Worm (Caenorhabditis elegans) whole organism, late embryonic: Measurements from ENCODE around the gene Y45G5AM.7.

Experiments
- C08G9.2 ChIP-seq: sonication (generic microtip); optimal IDR thresholded peaks from 2 replicates; lab custom pipeline; 2016; ENCODE audit warnings: mild to moderate bottlenecking, missing genetic modification characterization, moderate library complexity, missing compliant biosample characterization
- K09A11.1 ChIP-seq: sonication (generic microtip); optimal IDR thresholded peaks from 2 replicates; lab custom pipeline; 2017; ENCODE audit warnings: antibody characterized with exemption, mild to moderate bottlenecking, missing genetic modification characterization, missing compliant biosample characterization; ENCODE audit not compliant: insufficient read depth
- T23F11.4 ChIP-seq: fragments of 200-800 bp; sonication (Bioruptor generic); optimal IDR thresholded peaks from 2 replicates; lab custom pipeline; 2018; ENCODE audit warnings: mild to moderate bottlenecking, missing genetic modification characterization, missing compliant biosample characterization
- ahr-1 ChIP-seq: sonication (generic microtip); optimal IDR thresholded peaks from 2 replicates; lab custom pipeline; 2016; ENCODE audit warnings: missing genetic modification characterization, missing compliant biosample characterization
- ama-1 ChIP-seq: fragments of 150-350 bp; optimal IDR thresholded peaks from 2 replicates; lab custom pipeline; 2014
- ceh-14 ChIP-seq: sonication (generic microtip); optimal IDR thresholded peaks from 2 replicates; lab custom pipeline; 2016; ENCODE audit warnings: missing genotype, missing genetic modification characterization, missing compliant biosample characterization
- ceh-18 ChIP-seq: sonication (generic microtip); optimal IDR thresholded peaks from 2 replicates; lab custom pipeline; 2016; ENCODE audit warnings: missing genetic modification characterization, missing compliant biosample characterization
- ceh-22 ChIP-seq: sonication (generic microtip); optimal IDR thresholded peaks from 2 replicates; lab custom pipeline; 2017; ENCODE audit warnings: missing biosample characterization, missing genetic modification characterization
- ceh-24 ChIP-seq: sonication (generic microtip); optimal IDR thresholded peaks from 2 replicates; lab custom pipeline; 2016; ENCODE audit warnings: mild to moderate bottlenecking, missing genetic modification characterization, missing compliant biosample characterization
- ceh-30 ChIP-seq: fragments of 150-350 bp; optimal IDR thresholded peaks from 2 replicates; lab custom pipeline; 2014; ENCODE audit warnings: missing biosample characterization, missing genetic modification characterization
- ceh-31 ChIP-seq: sonication (generic microtip); optimal IDR thresholded peaks from 2 replicates; lab custom pipeline; 2016; ENCODE audit warnings: missing genetic modification characterization, missing compliant biosample characterization
- ceh-34 ChIP-seq: sonication (generic microtip); optimal IDR thresholded peaks from 2 replicates; lab custom pipeline; 2016; ENCODE audit warnings: mild to moderate bottlenecking, missing genetic modification characterization, missing compliant biosample characterization
- ceh-48 ChIP-seq: sonication (generic microtip); optimal IDR thresholded peaks from 2 replicates; lab custom pipeline; 2016; ENCODE audit warnings: missing genetic modification characterization, inconsistent platforms, missing compliant biosample characterization
- che-1 ChIP-seq: sonication (generic microtip); optimal IDR thresholded peaks from 2 replicates; lab custom pipeline; 2016; ENCODE audit warnings: mild to moderate bottlenecking, missing genetic modification characterization, missing compliant biosample characterization
- dmd-4 ChIP-seq: sonication (generic microtip); optimal IDR thresholded peaks from 2 replicates; lab custom pipeline; 2016; ENCODE audit warnings: borderline replicate concordance, missing genetic modification characterization, missing compliant biosample characterization
- dve-1 ChIP-seq: sonication (generic microtip); optimal IDR thresholded peaks from 2 replicates; lab custom pipeline; 2017; ENCODE audit warnings: antibody characterized with exemption, mild to moderate bottlenecking, missing genetic modification characterization, missing compliant biosample characterization
- eyg-1 ChIP-seq: sonication (generic microtip); optimal IDR thresholded peaks from 2 replicates; lab custom pipeline; 2016; ENCODE audit warnings: missing genotype, missing genetic modification characterization, missing compliant biosample characterization
- fkh-10 ChIP-seq: fragments of 150-350 bp; optimal IDR thresholded peaks from 2 replicates; lab custom pipeline; 2014; ENCODE audit warnings: missing biosample characterization, missing genetic modification reagents, missing genetic modification characterization
- hlh-15 ChIP-seq: sonication (generic microtip); optimal IDR thresholded peaks from 2 replicates; lab custom pipeline; 2016; ENCODE audit warnings: missing genetic modification characterization, missing compliant biosample characterization
- hlh-8 ChIP-seq: sonication (generic microtip); optimal IDR thresholded peaks from 2 replicates; lab custom pipeline; 2016; ENCODE audit warnings: missing genotype, missing genetic modification characterization, missing compliant biosample characterization
- lin-11 ChIP-seq: fragments of 200-800 bp; sonication (Bioruptor generic); optimal IDR thresholded peaks from 2 replicates; lab custom pipeline; 2018; ENCODE audit warnings: mild to moderate bottlenecking, missing genetic modification characterization, missing compliant biosample characterization
- mec-3 ChIP-seq: sonication (generic microtip); optimal IDR thresholded peaks from 2 replicates; lab custom pipeline; 2016; ENCODE audit warnings: borderline replicate concordance, missing genetic modification characterization, missing compliant biosample characterization
- nhr-11 ChIP-seq: fragments of 150-350 bp; optimal IDR thresholded peaks from 2 replicates; lab custom pipeline; 2014; ENCODE audit warnings: missing biosample characterization, missing genetic modification characterization
- npax-4 ChIP-seq: sonication (generic microtip); optimal IDR thresholded peaks from 2 replicates; lab custom pipeline; 2016; ENCODE audit warnings: missing genetic modification characterization, missing compliant biosample characterization
- odd-2 ChIP-seq: sonication (generic microtip); optimal IDR thresholded peaks from 2 replicates; lab custom pipeline; 2017; ENCODE audit warnings: antibody characterized with exemption, mild to moderate bottlenecking, missing genetic modification characterization, missing compliant biosample characterization
- ref-2 ChIP-seq: sonication (generic microtip); optimal IDR thresholded peaks from 2 replicates; lab custom pipeline; 2016; ENCODE audit warnings: missing genetic modification characterization, missing compliant biosample characterization
- rnt-1 ChIP-seq: sonication (generic microtip); optimal IDR thresholded peaks from 2 replicates; lab custom pipeline; 2016; ENCODE audit warnings: missing genetic modification characterization, missing compliant biosample characterization
- sdc-2 ChIP-seq: sonication (generic microtip); optimal IDR thresholded peaks from 2 replicates; lab custom pipeline; 2016; ENCODE audit warnings: missing genotype, missing genetic modification characterization, missing compliant biosample characterization
- sox-2 ChIP-seq: fragments of 200-800 bp; sonication (Bioruptor generic); IDR thresholded peaks from 2 replicates; pipeline ENCODE4 v1.3.6; 2022; ENCODE audit warnings: missing genetic modification reagents, missing genetic modification characterization, missing compliant biosample characterization
- sox-4 ChIP-seq: sonication (generic microtip); optimal IDR thresholded peaks from 2 replicates; lab custom pipeline; 2017; ENCODE audit warnings: mild to moderate bottlenecking, missing genetic modification characterization, inconsistent platforms, missing compliant biosample characterization
- syd-9 ChIP-seq: sonication (generic microtip); optimal IDR thresholded peaks from 2 replicates; lab custom pipeline; 2016; ENCODE audit warnings: mild to moderate bottlenecking, missing genetic modification characterization, moderate library complexity, missing compliant biosample characterization
- ttx-3 ChIP-seq: sonication (generic microtip); optimal IDR thresholded peaks from 2 replicates; lab custom pipeline; 2016; ENCODE audit warnings: missing genetic modification reagents, missing genetic modification characterization, missing compliant biosample characterization
- unc-3 ChIP-seq, 2 experiments: fragments of 200-800 bp in 1 of 2; sonication (Bioruptor generic) in 1 of 2; sonication (generic microtip) in 1 of 2; conservative IDR thresholded peaks in 1 of 2; optimal IDR thresholded peaks in 1 of 2; 2 replicates each; pipeline versions ENCODE4 v1.3.6 to Lab custom; 2016 to 2022; ENCODE audit warnings: missing compliant biosample characterization in 2 of 2, missing genetic modification characterization in 2 of 2, missing genetic modification reagents in 1 of 2
- unc-86 ChIP-seq: sonication (generic microtip); optimal IDR thresholded peaks from 2 replicates; lab custom pipeline; 2016; ENCODE audit warnings: missing genetic modification characterization, missing compliant biosample characterization
- ztf-16 ChIP-seq: sonication (generic microtip); optimal IDR thresholded peaks from 2 replicates; lab custom pipeline; 2017; ENCODE audit warnings: missing genetic modification characterization, missing compliant biosample characterization

The Y45G5AM.7 gene

DNA sequence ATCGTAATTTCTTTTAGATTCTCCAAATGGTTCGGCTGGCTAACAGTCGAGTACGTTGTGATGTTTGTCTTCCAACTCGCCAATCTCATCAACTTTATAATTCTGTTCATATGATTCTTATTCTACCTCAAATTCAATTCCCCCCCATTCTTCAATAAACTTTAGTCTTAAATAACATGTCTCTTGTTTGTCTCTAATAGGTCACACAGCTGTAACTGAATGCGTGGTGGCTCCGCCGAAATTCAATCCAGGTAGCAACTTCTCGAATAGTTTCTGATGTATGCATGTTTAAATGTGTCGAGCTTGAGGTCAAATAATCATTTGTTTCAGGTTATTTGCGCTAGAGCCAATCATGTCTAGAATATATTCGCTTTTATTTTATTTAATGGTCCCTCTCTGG, 31.4 kb downstream of the Y45G5AM.7 start, which contains the start of gene lgc-29:
TSS of gene lgc-29 (plus strand) at position 301 of the 400 bp plus-strand sequence.
- TF ChIP-seq ahr-1 (tag; lab: Kevin White, UChicago) (no peak), K09A11.1 (no peak), ceh-24 (tag; lab: Kevin White, UChicago) (no peak), nhr-11 (tag; lab: Kevin White, UChicago) (no peak), fkh-10 (no peak)

DNA sequence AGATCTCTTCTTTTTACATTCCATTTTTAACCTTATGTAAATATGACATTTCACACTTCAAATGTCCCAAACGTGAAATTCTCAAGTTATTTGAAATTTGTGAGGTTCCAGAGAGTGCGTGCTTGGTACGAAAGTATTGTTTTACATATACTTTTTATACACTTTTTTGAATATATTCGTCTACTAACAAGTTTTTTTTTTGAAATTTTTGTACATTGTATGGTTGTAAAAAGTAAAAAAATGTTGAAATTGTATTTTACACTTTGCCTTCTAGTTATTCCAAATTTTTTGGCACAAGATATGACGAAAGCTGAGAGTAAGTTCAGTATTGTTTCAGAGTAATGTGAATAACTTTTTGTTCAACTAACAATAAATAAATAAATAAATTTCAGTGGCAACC, 35.3 kb downstream of the Y45G5AM.7 start, which contains the start of gene lgc-1:
TSS of gene lgc-1 (plus strand) at position 301 of the 400 bp plus-strand sequence.
- no peak for TF ChIP-seq unc-3 (GFP tag; conservative IDR thresholded peaks at IDR 0.05; lab: Robert Waterston, UW)
- no peak for TF ChIP-seq unc-3 (tag; optimal IDR thresholded peaks at IDR 0.05; lab: Kevin White, UChicago)
- no peak for TF ChIP-seq ceh-34
- TF ChIP-seq fkh-10, result no peak
- TF ChIP-seq T23F11.4 (GFP tag; lab: Kevin White, UChicago), result no peak
- no peak for TF ChIP-seq ttx-3 (tag; lab: Kevin White, UChicago)

DNA sequence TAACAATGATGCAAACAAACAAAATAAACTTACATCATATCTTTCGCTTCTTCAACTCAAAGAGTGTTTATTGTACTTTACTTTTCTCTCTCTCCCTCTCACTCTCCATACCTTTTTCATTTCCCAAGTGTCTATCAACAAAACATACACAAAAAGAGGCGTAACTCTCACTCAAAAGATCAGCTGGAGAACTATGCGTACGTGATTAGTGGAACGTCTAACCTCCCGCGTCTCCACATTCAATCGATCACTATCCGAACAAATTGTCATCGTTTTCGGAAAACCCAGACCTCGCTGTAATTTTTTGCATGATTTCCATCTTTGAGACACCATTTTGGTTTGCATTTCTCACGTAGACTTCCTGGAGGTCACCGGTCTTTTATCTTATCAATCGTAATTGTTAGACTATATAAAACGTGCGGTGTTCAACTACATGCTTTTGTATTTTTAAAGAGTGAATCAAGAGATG, 38.5 kb downstream of the Y45G5AM.7 start, which contains the start of gene nhr-57:
TSS of gene nhr-57 (plus strand) at position 419 of the 469 bp plus-strand sequence.
- TF ChIP-seq dve-1 (tag; lab: Kevin White, UChicago) (peak; percentile 19), hlh-15 (no peak)

DNA sequence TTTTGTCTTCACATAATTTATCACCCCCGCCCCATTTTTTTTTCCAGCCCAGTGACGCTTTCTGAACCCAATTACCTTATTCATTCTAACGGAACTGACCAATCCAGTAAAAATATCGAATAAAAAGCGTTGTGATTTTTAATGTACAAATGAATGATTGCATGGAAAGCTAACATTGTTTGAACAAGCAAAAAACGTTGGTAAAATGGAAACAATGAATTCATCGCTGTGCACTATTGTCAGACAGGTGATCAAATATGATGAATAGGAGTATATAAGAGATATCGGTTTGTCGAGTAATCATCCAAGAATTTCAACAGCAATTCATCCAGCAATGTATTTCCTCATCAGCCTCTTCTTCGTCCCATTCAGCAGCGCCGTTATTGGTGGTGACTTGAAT, 40.4 kb downstream of the Y45G5AM.7 start, which contains the start of gene phat-4:
TSS of gene phat-4 (plus strand) at position 301 of the 400 bp plus-strand sequence.
- TF ChIP-seq ref-2 (tag; lab: Kevin White, UChicago) (no peak), ceh-34 (no peak), hlh-15 (no peak), unc-86 (tag; lab: Kevin White, UChicago) (no peak), odd-2 (tag; lab: Kevin White, UChicago) (no peak), rnt-1 (no peak), lin-11 (no peak), dmd-4 (tag; lab: Kevin White, UChicago) (no peak), mec-3 (tag; lab: Kevin White, UChicago) (no peak), sox-4 (no peak), ceh-30 (tag; lab: Kevin White, UChicago) (no peak), ceh-14 (tag; lab: Kevin White, UChicago) (no peak), C08G9.2 (tag; lab: Kevin White, UChicago) (no peak), ceh-48 (tag; lab: Kevin White, UChicago) (no peak)

DNA sequence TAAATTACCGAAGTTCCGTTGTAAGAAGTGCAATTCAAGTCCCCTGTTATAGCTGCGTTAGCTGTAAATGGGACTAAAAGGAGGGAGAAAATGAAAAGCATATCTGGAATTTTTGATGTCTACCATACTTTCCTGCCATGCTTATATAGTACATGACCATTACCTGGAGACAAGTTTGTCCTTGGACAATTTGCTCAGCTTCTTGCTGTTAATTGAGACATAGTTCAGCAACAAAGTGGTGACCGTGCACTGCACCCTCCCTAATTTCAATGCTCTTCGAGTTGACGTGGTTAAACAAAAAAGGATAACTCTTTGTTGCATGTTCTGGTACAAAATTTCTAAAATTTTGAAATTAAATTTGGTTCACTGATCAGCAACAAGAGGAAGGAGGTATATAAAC, 42.6 kb downstream of the Y45G5AM.7 start, which contains the start of gene T05B4.13:
TSS of gene T05B4.13 (minus strand) at position 101 of the 400 bp plus-strand sequence.
- TF ChIP-seq hlh-8 (tag; lab: Kevin White, UChicago), result no peak
- TF ChIP-seq npax-4, result no peak
- no peak for TF ChIP-seq ama-1 (lab: Kevin White, UChicago)
- TF ChIP-seq ceh-31 (tag; lab: Kevin White, UChicago), result no peak
- TF ChIP-seq ceh-22 (tag; lab: Kevin White, UChicago), result no peak

DNA sequence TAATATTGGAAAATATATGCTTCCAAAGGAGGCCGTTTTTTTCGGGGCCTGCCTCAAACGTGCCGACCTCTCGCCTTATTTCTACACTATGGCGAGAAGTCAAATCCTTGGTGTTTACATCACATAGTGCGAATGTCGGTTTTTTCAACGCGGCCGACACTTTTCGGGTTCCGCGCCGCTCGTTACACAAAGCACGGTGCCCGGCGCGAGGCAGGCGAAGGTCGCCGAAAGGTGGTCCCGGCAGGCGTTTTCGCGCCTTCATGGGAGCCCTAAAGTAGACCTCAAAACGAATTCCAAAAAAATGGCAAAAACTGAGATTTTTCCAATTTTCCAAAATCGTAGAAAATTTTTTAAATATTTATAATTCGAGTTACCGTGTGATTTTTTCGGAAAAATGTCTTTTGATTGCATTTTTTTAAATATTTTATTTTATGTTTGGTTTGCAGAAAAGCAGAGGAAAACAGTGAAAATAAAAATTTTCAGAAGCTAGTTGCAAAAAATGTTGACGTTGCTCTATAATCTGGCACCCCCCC, 44.4 kb downstream of the Y45G5AM.7 start, which contains the start of gene T05B4.12:
TSS of gene T05B4.12 (minus strand) at position 483 of the 533 bp plus-strand sequence.
- TF ChIP-seq ceh-30 (tag; lab: Kevin White, UChicago) (no peak), ceh-18 (tag; lab: Kevin White, UChicago) (no peak), ama-1 (lab: Kevin White, UChicago) (no peak), sdc-2 (tag; lab: Kevin White, UChicago) (no peak), syd-9 (tag; lab: Kevin White, UChicago) (no peak), unc-86 (tag; lab: Kevin White, UChicago) (no peak), T23F11.4 (GFP tag; lab: Kevin White, UChicago) (no peak), che-1 (tag; lab: Kevin White, UChicago) (no peak), odd-2 (tag; lab: Kevin White, UChicago) (no peak), sox-2 (no peak), eyg-1 (tag; lab: Kevin White, UChicago) (no peak), C08G9.2 (tag; lab: Kevin White, UChicago) (no peak), ceh-24 (tag; lab: Kevin White, UChicago) (no peak), ztf-16 (tag; lab: Kevin White, UChicago) (no peak)
